Worm (Caenorhabditis elegans): Measurements from ENCODE around the gene spas-1.
A peak's percentile ranks its signal among the peaks of the same experiment; 100 is the strongest.

Gene spas-1

ce11 chrV:9172989-9173388 lies 2.6 kb upstream of the spas-1 start, which contains the start of gene gad-3:
gad-3 (minus strand) TSS chrV:9173005.
- TF ChIP-seq lir-3 (tag; optimal IDR thresholded peaks at IDR 0.05) (no peak), unc-130 (GFP tag; optimal IDR thresholded peaks at IDR 0.05) (no peak), T26A8.4 (GFP tag; IDR thresholded peaks at IDR 0.05) (no peak), mdl-1 (tag; optimal IDR thresholded peaks at IDR 0.05) (no peak), nhr-28 (tag; optimal IDR thresholded peaks at IDR 0.05) (peak; percentile 68), nhr-77 (tag; optimal IDR thresholded peaks at IDR 0.05) (peak; percentile 61), pha-4 (GFP tag; IDR thresholded peaks at IDR 0.05) (no peak), pha-4 (tag; optimal IDR thresholded peaks at IDR 0.05) (no peak), ces-1 (GFP tag; optimal IDR thresholded peaks at IDR 0.05) (no peak), daf-16 (GFP tag; optimal IDR thresholded peaks at IDR 0.05) (no peak), daf-16 (tag; optimal IDR thresholded peaks at IDR 0.05) (peak; percentile 92), Y105C5A.15 (GFP tag; IDR thresholded peaks at IDR 0.05) (no peak), hlh-11 (tag; optimal IDR thresholded peaks at IDR 0.05) (peak; percentile 28), lin-13 (GFP tag; optimal IDR thresholded peaks at IDR 0.05) (no peak), snpc-1.2 (GFP tag; IDR thresholded peaks at IDR 0.05) (no peak), dve-1 (tag; optimal IDR thresholded peaks at IDR 0.05; ENCODE audit: insufficient read depth) (peak; percentile 59), ztf-11 (tag; optimal IDR thresholded peaks at IDR 0.05) (no peak), nhr-11 (tag; optimal IDR thresholded peaks at IDR 0.05) (no peak), ztf-7 (tag; optimal IDR thresholded peaks at IDR 0.05) (no peak), aly-2 (tag; optimal IDR thresholded peaks at IDR 0.05) (no peak), unc-62 (GFP tag; optimal IDR thresholded peaks at IDR 0.05 in 1 of 2) (no peak), unc-62 (tag; optimal IDR thresholded peaks at IDR 0.05) (no peak), madf-9 (GFP tag; conservative IDR thresholded peaks at IDR 0.05) (no peak), rbr-2 (tag; optimal IDR thresholded peaks at IDR 0.05) (no peak), pqm-1 (tag; optimal IDR thresholded peaks at IDR 0.05) (peak; percentile 29), zfp-3 (GFP tag; conservative IDR thresholded peaks at IDR 0.05) (no peak), dmd-6 (GFP tag; IDR thresholded peaks at IDR 0.05) (peak; percentile 18; the same call in 1 of the 2 replicates), nhr-25 (tag; optimal IDR thresholded peaks at IDR 0.05; ENCODE audit: borderline replicate concordance, insufficient read depth) (no peak)

ce11 chrV:9173789-9174188 lies 1.8 kb upstream of the spas-1 start, which contains the start of gene pqn-16:
pqn-16 (plus strand) TSS chrV:9174089.
- TF ChIP-seq daf-16 (GFP tag; optimal IDR thresholded peaks at IDR 0.05) (no peak), daf-16 (tag; optimal IDR thresholded peaks at IDR 0.05) (peak; percentile 26), nhr-77 (tag; optimal IDR thresholded peaks at IDR 0.05) (no peak), snpc-4 (tag; optimal IDR thresholded peaks at IDR 0.05) (no peak)

ce11 chrV:9181669-9182250 lies 6.2 kb downstream of the spas-1 start, which contains the start of gene ptr-1:
ptr-1 (minus strand) TSS chrV:9181719.
- TF ChIP-seq nhr-111 (GFP tag; optimal IDR thresholded peaks at IDR 0.05) (no peak), ceh-44 (GFP tag; IDR thresholded peaks at IDR 0.05) (no peak), snpc-1.2 (GFP tag; IDR thresholded peaks at IDR 0.05) (no peak), ceh-28 (tag; optimal IDR thresholded peaks at IDR 0.05) (no peak), daf-8 (GFP tag; IDR thresholded peaks at IDR 0.05) (no peak), D1046.2 (GFP tag; IDR thresholded peaks at IDR 0.05) (no peak), R02D3.7 (tag; optimal IDR thresholded peaks at IDR 0.05) (no peak), unc-39 (tag; optimal IDR thresholded peaks at IDR 0.05) (no peak), hlh-30 (tag; optimal IDR thresholded peaks at IDR 0.05; ENCODE audit: insufficient read depth) (no peak), nhr-237 (tag; optimal IDR thresholded peaks at IDR 0.05) (no peak)

Data from whole organism, L4 larva.